Worm (Caenorhabditis elegans): ENCODE results near the gene rnp-3.

ce11 chrIV:4176659-4177058 is 2.8 kb downstream of the rnp-3 start:
- TF ChIP-seq lim-7 (GFP tag; IDR thresholded peaks at IDR 0.05) (no peak), ztf-11 (tag; optimal IDR thresholded peaks at IDR 0.05) (no peak), jun-1 (tag; optimal IDR thresholded peaks at IDR 0.05) (no peak), ztf-7 (tag; optimal IDR thresholded peaks at IDR 0.05) (no peak), nhr-11 (tag; optimal IDR thresholded peaks at IDR 0.05) (no peak), saeg-2 (GFP tag; IDR thresholded peaks at IDR 0.05) (no peak), mdl-1 (tag; optimal IDR thresholded peaks at IDR 0.05) (no peak)
